Fruit fly (Drosophila melanogaster): Measurements from ENCODE around the gene tnc.

The tnc gene

DNA sequence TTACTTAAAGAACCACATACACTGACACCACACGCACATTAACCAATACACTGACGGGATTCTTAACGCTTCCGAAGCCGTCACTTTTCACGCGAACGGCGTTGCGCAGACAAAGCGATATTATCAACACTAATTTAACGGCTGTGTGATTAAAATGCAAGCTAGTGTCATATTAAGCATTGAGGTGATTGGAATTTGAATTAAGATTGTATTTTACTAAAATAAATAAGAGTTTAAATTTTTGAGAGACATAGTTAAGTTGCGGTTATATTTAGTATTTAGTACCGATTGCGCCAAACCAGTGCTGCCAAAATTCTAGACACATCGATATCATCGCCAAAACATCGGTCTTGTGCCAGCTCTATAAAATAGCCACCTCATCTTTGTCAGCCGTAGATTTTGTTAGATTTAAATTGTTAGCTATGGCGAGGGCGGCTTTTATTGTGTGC is 54.9 kb downstream of the tnc start, which contains the start of the genes Ythdf and bai:
Gene Ythdf, minus strand, starts transcription at position 222 of the 449 bp plus-strand sequence.
Gene bai, plus strand, starts transcription at position 347 of the 449 bp plus-strand sequence.
- TF ChIP-seq CG32264 (GFP tag; optimal IDR thresholded peaks at IDR 0.05), result peak; percentile 33
- TF ChIP-seq pan (optimal IDR thresholded peaks at IDR 0.05), result no peak
- TF ChIP-seq woc (GFP tag; optimal IDR thresholded peaks at IDR 0.05), result no peak
- TF ChIP-seq Dfd (GFP tag; optimal IDR thresholded peaks at IDR 0.05), result no peak
- peak; percentile 49 for TF ChIP-seq OdsH (GFP tag; optimal IDR thresholded peaks at IDR 0.05)
- peak; percentile 26 for TF ChIP-seq Mio (GFP tag; optimal IDR thresholded peaks at IDR 0.05)
- peak; percentile 64 for TF ChIP-seq Myc (optimal IDR thresholded peaks at IDR 0.05)
- peak; percentile 21 for TF ChIP-seq psq (GFP tag; optimal IDR thresholded peaks at IDR 0.05)
- peak; percentile 20 for TF ChIP-seq Hr83 (GFP tag; optimal IDR thresholded peaks at IDR 0.05; ENCODE audit: poor library complexity, severe bottlenecking)
- TF ChIP-seq Jra (GFP tag; optimal IDR thresholded peaks at IDR 0.05), result peak; percentile 64
- no peak for TF ChIP-seq N (GFP tag; optimal IDR thresholded peaks at IDR 0.05)
- peak; percentile 72 for TF ChIP-seq sv (GFP tag; optimal IDR thresholded peaks at IDR 0.05)
- TF ChIP-seq ey (GFP tag; optimal IDR thresholded peaks at IDR 0.05), result peak; percentile 57

DNA sequence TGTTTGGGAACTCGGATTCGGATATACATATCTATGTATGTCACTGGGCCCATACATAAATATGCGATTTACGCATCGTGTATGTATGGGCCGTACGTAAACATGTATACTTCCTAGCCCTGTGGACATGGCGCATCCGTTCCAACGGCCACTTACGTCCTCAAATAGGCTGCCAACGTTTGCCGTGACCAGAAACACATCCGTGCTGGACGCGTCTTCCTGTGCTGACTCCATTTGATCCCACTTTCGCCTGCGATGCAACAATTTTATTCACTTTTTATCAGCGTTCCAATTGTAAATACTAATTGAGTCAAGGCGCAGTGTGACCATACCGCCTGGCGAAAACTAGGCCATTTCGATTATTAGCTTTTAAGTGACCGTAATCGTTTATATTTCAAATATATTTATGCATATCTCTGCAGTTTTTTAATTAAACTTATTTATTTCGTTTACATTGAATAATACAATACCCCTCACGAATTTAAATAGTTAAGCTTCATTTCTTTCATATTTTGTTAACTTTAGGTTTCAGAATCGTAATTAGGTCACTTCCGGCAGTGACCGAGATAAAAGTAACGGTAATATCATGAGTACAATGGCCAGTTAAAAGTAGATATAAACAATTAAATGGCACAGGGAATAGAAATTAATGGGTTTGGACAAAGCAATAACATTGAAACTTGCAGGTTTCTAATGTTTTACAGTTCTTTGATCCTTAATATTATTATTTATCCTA is 60.8 kb downstream of the tnc start, which contains the start of gene 5PtaseI:
Gene 5PtaseI, minus strand, starts transcription at position 336 of the 736 bp plus-strand sequence.
- TF ChIP-seq Hr78 (GFP tag; optimal IDR thresholded peaks at IDR 0.05) (no peak), woc (GFP tag; optimal IDR thresholded peaks at IDR 0.05) (no peak), GATAd (GFP tag; optimal IDR thresholded peaks at IDR 0.05) (no peak), sv (GFP tag; optimal IDR thresholded peaks at IDR 0.05) (no peak), Vsx2 (GFP tag; optimal IDR thresholded peaks at IDR 0.05; ENCODE audit: partially characterized antibody) (no peak), dsf (GFP tag; optimal IDR thresholded peaks at IDR 0.05; ENCODE audit: borderline replicate concordance) (no peak), HLH106 (tag; optimal IDR thresholded peaks at IDR 0.05) (no peak), pan (optimal IDR thresholded peaks at IDR 0.05) (no peak), Mio (GFP tag; optimal IDR thresholded peaks at IDR 0.05) (no peak), dmrt93B (GFP tag; optimal IDR thresholded peaks at IDR 0.05) (no peak), Myc (optimal IDR thresholded peaks at IDR 0.05) (no peak), Jra (GFP tag; optimal IDR thresholded peaks at IDR 0.05) (no peak), Dif (GFP tag; optimal IDR thresholded peaks at IDR 0.05; ENCODE audit: partially characterized antibody) (no peak)

DNA sequence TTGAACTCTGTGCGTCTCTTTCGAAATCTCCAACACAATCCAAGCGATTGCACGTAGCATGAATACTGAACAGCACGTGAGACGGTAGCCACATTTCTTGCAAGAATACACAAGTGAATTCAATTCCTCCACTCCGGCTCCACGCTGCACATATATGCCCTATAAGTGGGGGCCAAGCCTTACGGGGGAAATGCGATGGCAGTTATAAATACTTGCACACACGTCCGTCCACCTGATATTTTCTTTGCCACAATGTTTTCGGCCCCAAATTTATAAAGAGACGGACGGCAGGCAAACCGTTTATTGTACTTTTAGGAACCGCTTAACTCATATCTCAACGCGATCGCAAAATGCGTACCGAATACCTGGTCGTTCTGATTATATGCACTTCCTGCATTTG is 61.8 kb downstream of the tnc start, which contains the start of gene CG11786:
Gene CG11786, plus strand, starts transcription at position 301 of the 400 bp plus-strand sequence.
- no peak for TF ChIP-seq Rel (GFP tag; optimal IDR thresholded peaks at IDR 0.05)
- no peak for TF ChIP-seq Rel (tag; optimal IDR thresholded peaks at IDR 0.05)
- TF ChIP-seq brk (GFP tag; optimal IDR thresholded peaks at IDR 0.05), result no peak
- no peak for TF ChIP-seq CG32264 (GFP tag; optimal IDR thresholded peaks at IDR 0.05)
- no peak for TF ChIP-seq jim (GFP tag; optimal IDR thresholded peaks at IDR 0.05)
- no peak for TF ChIP-seq fru (GFP tag; optimal IDR thresholded peaks at IDR 0.05)
- TF ChIP-seq Hnf4 (GFP tag; optimal IDR thresholded peaks at IDR 0.05), result no peak
- no peak for TF ChIP-seq CG9705 (GFP tag; optimal IDR thresholded peaks at IDR 0.05)

DNA sequence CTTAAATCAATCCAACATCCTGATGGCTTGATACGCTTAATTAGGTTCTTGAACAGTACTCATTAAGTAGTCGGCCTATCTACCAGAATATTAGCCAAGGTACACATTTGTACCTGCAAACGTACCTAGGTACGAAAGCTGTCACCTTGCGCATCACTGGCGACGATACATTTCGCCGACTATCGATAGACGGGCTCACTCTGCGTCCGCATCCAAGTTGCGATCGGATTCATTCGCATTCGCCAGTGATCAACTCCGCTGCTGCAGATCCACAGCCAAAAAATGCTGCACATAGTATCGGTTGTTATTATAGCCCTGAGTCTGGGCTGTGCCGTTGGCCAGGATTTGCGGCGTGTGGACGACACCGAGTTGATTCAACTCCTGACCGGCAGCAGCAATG is 63.3 kb downstream of the tnc start, which contains the start of gene CG11790:
Gene CG11790, plus strand, starts transcription at position 203 of the 400 bp plus-strand sequence.
- TF ChIP-seq sv (GFP tag; optimal IDR thresholded peaks at IDR 0.05), result no peak
- no peak for TF ChIP-seq N (GFP tag; optimal IDR thresholded peaks at IDR 0.05)
- TF ChIP-seq Hnf4 (GFP tag; optimal IDR thresholded peaks at IDR 0.05), result no peak
- TF ChIP-seq OdsH (GFP tag; optimal IDR thresholded peaks at IDR 0.05), result no peak
- TF ChIP-seq Hr78 (GFP tag; optimal IDR thresholded peaks at IDR 0.05), result no peak
- TF ChIP-seq br (GFP tag; optimal IDR thresholded peaks at IDR 0.05), result no peak
- TF ChIP-seq jim (GFP tag; optimal IDR thresholded peaks at IDR 0.05), result no peak
- TF ChIP-seq tai (GFP tag; optimal IDR thresholded peaks at IDR 0.05), result no peak
- TF ChIP-seq woc (GFP tag; optimal IDR thresholded peaks at IDR 0.05), result peak; percentile 90
- TF ChIP-seq rgr (GFP tag; optimal IDR thresholded peaks at IDR 0.05), result no peak
- no peak for TF ChIP-seq dmrt93B (GFP tag; optimal IDR thresholded peaks at IDR 0.05)
- no peak for TF ChIP-seq GATAd (GFP tag; optimal IDR thresholded peaks at IDR 0.05)
- TF ChIP-seq h (GFP tag; optimal IDR thresholded peaks at IDR 0.05), result no peak
- no peak for TF ChIP-seq Mio (GFP tag; optimal IDR thresholded peaks at IDR 0.05)
- TF ChIP-seq Dif (GFP tag; optimal IDR thresholded peaks at IDR 0.05; ENCODE audit: partially characterized antibody), result no peak
- no peak for TF ChIP-seq CG32264 (GFP tag; optimal IDR thresholded peaks at IDR 0.05)
- no peak for TF ChIP-seq lola (GFP tag; optimal IDR thresholded peaks at IDR 0.05)
- TF ChIP-seq psq (GFP tag; optimal IDR thresholded peaks at IDR 0.05), result no peak
- TF ChIP-seq dsf (GFP tag; optimal IDR thresholded peaks at IDR 0.05; ENCODE audit: borderline replicate concordance), result no peak
- TF ChIP-seq Hr83 (GFP tag; optimal IDR thresholded peaks at IDR 0.05; ENCODE audit: poor library complexity, severe bottlenecking), result peak; percentile 19
- TF ChIP-seq HLH106 (tag; optimal IDR thresholded peaks at IDR 0.05), result no peak
- peak; percentile 92 for TF ChIP-seq Myc (optimal IDR thresholded peaks at IDR 0.05)
- TF ChIP-seq Dfd (GFP tag; optimal IDR thresholded peaks at IDR 0.05), result no peak
- peak; percentile 31 for TF ChIP-seq Jra (GFP tag; optimal IDR thresholded peaks at IDR 0.05)
